Fruit fly (Drosophila melanogaster) Kc167 (cell line): ENCODE measurements around the gene CG15547.

Experiments used
- Myc ChIP-seq: fragments of >200 bp; optimal IDR thresholded peaks from 2 replicates; lab custom pipeline; 2017; ENCODE audit warnings: missing external identifiers
- Sin3A ChIP-seq: fragments of >200 bp; optimal IDR thresholded peaks from 2 replicates; lab custom pipeline; 2018; ENCODE audit warnings: missing external identifiers
- h ChIP-seq: fragments of >200 bp; optimal IDR thresholded peaks from 3 replicates; lab custom pipeline; 2018; ENCODE audit warnings: missing external identifiers
- psq ChIP-seq: fragments of >200 bp; optimal IDR thresholded peaks from 2 replicates; lab custom pipeline; 2017; ENCODE audit warnings: missing external identifiers

dm6 chr3R:30832130-30832529 is 51.2 kb downstream of the CG15547 start:
- TF ChIP-seq Sin3A (lab: Kevin White, UChicago) (no peak), psq (lab: Kevin White, UChicago) (no peak), h (lab: Kevin White, UChicago) (no peak), Myc (lab: Kevin White, UChicago) (no peak)
